Fruit fly (Drosophila melanogaster) whole organism, pupa: ENCODE data around the gene PIG-K.

Source experiments
- CG12605 ChIP-seq: fragments of 200-800 bp; sonication (Bioruptor generic); IDR thresholded peaks from 2 replicates; pipeline ENCODE4 v1.3.6; 2022; ENCODE audit warnings: missing biosample characterization, missing genetic modification characterization
- CG15710 ChIP-seq: fragments of 200-800 bp; sonication (Bioruptor generic); optimal IDR thresholded peaks from 2 replicates; lab custom pipeline; 2018; ENCODE audit warnings: missing biosample characterization, mild to moderate bottlenecking, missing genetic modification characterization, moderate library complexity
- CG4496 ChIP-seq: fragments of 200-800 bp; sonication (Bioruptor generic); IDR thresholded peaks from 3 replicates; pipeline ENCODE4 v1.3.6; 2022; ENCODE audit warnings: missing biosample characterization, missing genetic modification characterization
- CG8159 ChIP-seq: fragments of 200-800 bp; sonication (Bioruptor generic); optimal IDR thresholded peaks from 3 replicates; lab custom pipeline; 2018; ENCODE audit warnings: missing biosample characterization, mild to moderate bottlenecking, missing genetic modification characterization, moderate library complexity
- CG8301 ChIP-seq: fragments of 200-800 bp; sonication (Bioruptor generic); optimal IDR thresholded peaks from 2 replicates; lab custom pipeline; 2018; ENCODE audit warnings: missing biosample characterization, mild to moderate bottlenecking, missing genetic modification characterization
- CG9948 ChIP-seq: fragments of 200-800 bp; sonication (Bioruptor generic); optimal IDR thresholded peaks from 2 replicates; lab custom pipeline; 2018; ENCODE audit warnings: missing biosample characterization, mild to moderate bottlenecking, missing genetic modification characterization, moderate library complexity
- D1 ChIP-seq: fragments of 200-800 bp; sonication (Bioruptor generic); optimal IDR thresholded peaks from 2 replicates; lab custom pipeline; 2018; ENCODE audit warnings: missing biosample characterization, mild to moderate bottlenecking, missing genetic modification characterization, moderate library complexity
- EcR ChIP-seq: fragments of 200-800 bp; sonication (Bioruptor generic); optimal IDR thresholded peaks from 3 replicates; lab custom pipeline; 2019; ENCODE audit warnings: missing biosample characterization, missing genetic modification characterization, mild to moderate bottlenecking, moderate library complexity, missing genetic modification reagents
- Pif1A ChIP-seq: fragments of 200-800 bp; sonication (Bioruptor generic); optimal IDR thresholded peaks from 3 replicates; lab custom pipeline; 2016; ENCODE audit warnings: missing biosample characterization, missing genetic modification characterization
- Pif1B ChIP-seq: fragments of 200-800 bp; sonication (Bioruptor generic); optimal IDR thresholded peaks from 3 replicates; lab custom pipeline; 2016; ENCODE audit warnings: missing biosample characterization, missing genetic modification characterization
- Snoo ChIP-seq: fragments of 200-800 bp; sonication (Bioruptor generic); optimal IDR thresholded peaks from 3 replicates; lab custom pipeline; 2017; ENCODE audit warnings: missing biosample characterization, mild to moderate bottlenecking, missing genetic modification characterization, inconsistent platforms
- fd96Ca ChIP-seq: fragments of 200-800 bp; sonication (Bioruptor generic); IDR thresholded peaks from 3 replicates; pipeline ENCODE4 v1.3.6; 2022; ENCODE audit warnings: missing biosample characterization, missing genetic modification characterization
- rn ChIP-seq: fragments of 200-800 bp; sonication (Bioruptor generic); IDR thresholded peaks from 2 replicates; pipeline ENCODE4 v1.3.6; 2022; ENCODE audit warnings: missing biosample characterization, missing genetic modification characterization

dm6 chrX:2004114-2004513, 5.0 kb downstream of the PIG-K start:
- no peak for TF ChIP-seq Snoo (tag; lab: Kevin White, UChicago)
- TF ChIP-seq fd96Ca (GFP tag; lab: Robert Waterston, UW): no peak
- TF ChIP-seq Pif1A (GFP tag; lab: Kevin White, UChicago): no peak
- no peak for TF ChIP-seq CG8301 (tag; lab: Kevin White, UChicago)
- no peak for TF ChIP-seq CG8159
- TF ChIP-seq CG4496 (GFP tag; lab: Robert Waterston, UW): no peak
- no peak for TF ChIP-seq Pif1B (GFP tag; lab: Kevin White, UChicago)
- TF ChIP-seq rn (GFP tag; lab: Robert Waterston, UW): no peak
- TF ChIP-seq CG15710 (tag; lab: Kevin White, UChicago): no peak
- no peak for TF ChIP-seq CG12605 (GFP tag; lab: Robert Waterston, UW)
- TF ChIP-seq CG9948 (tag; lab: Kevin White, UChicago): no peak
- TF ChIP-seq EcR (GFP tag; lab: Kevin White, UChicago): no peak
- no peak for TF ChIP-seq D1
